Worm (Caenorhabditis elegans) whole organism, early embryonic: ENCODE data around the gene T04C12.11.

ENCODE experiments used
- B0310.2 ChIP-seq: sonication (generic microtip); optimal IDR thresholded peaks from 2 replicates; lab custom pipeline; 2016; ENCODE audit warnings: mild to moderate bottlenecking, missing genetic modification characterization, missing compliant biosample characterization
- F13C5.2 ChIP-seq: sonication (generic microtip); optimal IDR thresholded peaks from 2 replicates; lab custom pipeline; 2017; ENCODE audit warnings: mild to moderate bottlenecking, missing genetic modification characterization, inconsistent platforms, missing compliant biosample characterization
- aly-1 ChIP-seq: sonication (generic microtip); optimal IDR thresholded peaks from 2 replicates; lab custom pipeline; 2016; ENCODE audit warnings: missing genetic modification characterization, missing compliant biosample characterization
- ama-1 ChIP-seq: fragments of 150-350 bp; optimal IDR thresholded peaks from 2 replicates; lab custom pipeline; 2014
- ceh-13 ChIP-seq: fragments of 200-800 bp; sonication (Bioruptor generic); optimal IDR thresholded peaks from 2 replicates; lab custom pipeline; 2018; ENCODE audit warnings: mild to moderate bottlenecking, missing genetic modification characterization, missing compliant biosample characterization
- ceh-36 ChIP-seq: sonication (generic microtip); optimal IDR thresholded peaks from 2 replicates; lab custom pipeline; 2016; ENCODE audit warnings: missing genetic modification characterization, inconsistent platforms, missing compliant biosample characterization
- ets-7 ChIP-seq: sonication (generic microtip); optimal IDR thresholded peaks from 2 replicates; lab custom pipeline; 2016; ENCODE audit warnings: missing genotype, missing genetic modification characterization, missing compliant biosample characterization
- flt-1 ChIP-seq: fragments of 200-800 bp; sonication (Bioruptor generic); IDR thresholded peaks from 2 replicates; pipeline ENCODE4 v1.3.6; 2022; ENCODE audit warnings: missing genetic modification characterization, missing compliant biosample characterization
- hmbx-1 ChIP-seq: sonication (generic microtip); optimal IDR thresholded peaks from 2 replicates; lab custom pipeline; 2016; ENCODE audit warnings: mild to moderate bottlenecking, missing genetic modification characterization, missing compliant biosample characterization
- hmg-4 ChIP-seq: fragments of 200-800 bp; sonication (Bioruptor generic); optimal IDR thresholded peaks from 2 replicates; lab custom pipeline; 2018; ENCODE audit warnings: mild to moderate bottlenecking, missing genetic modification characterization, missing compliant biosample characterization
- hnd-1 ChIP-seq: sonication (generic microtip); optimal IDR thresholded peaks from 2 replicates; lab custom pipeline; 2016; ENCODE audit warnings: missing genetic modification characterization, missing compliant biosample characterization
- pes-1 ChIP-seq: fragments of 200-800 bp; sonication (Bioruptor generic); IDR thresholded peaks from 2 replicates; pipeline ENCODE4 v1.3.6; 2022; ENCODE audit warnings: missing genetic modification reagents, missing genetic modification characterization, missing compliant biosample characterization
- scrt-1 ChIP-seq: fragments of 200-800 bp; sonication (Bioruptor generic); IDR thresholded peaks from 2 replicates; pipeline ENCODE4 v1.3.6; 2022; ENCODE audit warnings: missing genetic modification characterization, missing compliant biosample characterization
- sea-1 ChIP-seq: fragments of 200-800 bp; sonication (Bioruptor generic); conservative IDR thresholded peaks from 2 replicates; pipeline ENCODE4 v1.3.6; 2022; ENCODE audit warnings: missing genetic modification characterization, missing compliant biosample characterization
- tbx-11 ChIP-seq: fragments of 200-800 bp; sonication (Bioruptor generic); IDR thresholded peaks from 2 replicates; pipeline ENCODE4 v1.3.6; 2022; ENCODE audit warnings: missing genetic modification characterization, missing compliant biosample characterization
- tbx-37 ChIP-seq: fragments of 200-800 bp; sonication (Bioruptor generic); conservative IDR thresholded peaks from 2 replicates; pipeline ENCODE4 v1.3.6; 2022; ENCODE audit warnings: missing genetic modification reagents, missing genetic modification characterization, missing compliant biosample characterization
- tra-4 ChIP-seq: sonication (generic microtip); optimal IDR thresholded peaks from 2 replicates; lab custom pipeline; 2017; ENCODE audit warnings: missing genetic modification characterization, missing compliant biosample characterization

Gene T04C12.11

ce11 chrV:11041499-11041898 lies 18.6 kb downstream of the T04C12.11 start, which contains the start of gene C45B11.5:
TSS of gene C45B11.5 (plus strand) at chrV:11041799.
- TF ChIP-seq B0310.2 (tag; lab: Kevin White, UChicago) (no peak), ceh-13 (GFP tag; lab: Kevin White, UChicago) (no peak), tra-4 (tag; lab: Kevin White, UChicago) (no peak), hnd-1 (tag; lab: Kevin White, UChicago) (no peak), tbx-11 (GFP tag; lab: Robert Waterston, UW) (no peak), hmbx-1 (tag; lab: Kevin White, UChicago) (no peak), tbx-37 (no peak), ceh-36 (tag; lab: Kevin White, UChicago) (no peak), scrt-1 (no peak), ama-1 (lab: Kevin White, UChicago) (no peak), pes-1 (GFP tag; lab: Robert Waterston, UW) (no peak), flt-1 (no peak), aly-1 (tag; lab: Kevin White, UChicago) (no peak), F13C5.2 (tag; lab: Kevin White, UChicago) (no peak), ets-7 (tag; lab: Kevin White, UChicago) (no peak), hmg-4 (GFP tag; lab: Kevin White, UChicago) (no peak), sea-1 (GFP tag; lab: Robert Waterston, UW) (no peak)

ce11 chrV:11040473-11040872 lies 19.6 kb downstream of the T04C12.11 start, which contains the start of gene C45B11.8:
TSS of gene C45B11.8 (plus strand) at chrV:11040773.
- TF ChIP-seq tbx-11 (GFP tag; lab: Robert Waterston, UW) (no peak), tbx-37 (no peak), F13C5.2 (tag; lab: Kevin White, UChicago) (no peak), hmg-4 (GFP tag; lab: Kevin White, UChicago) (no peak), scrt-1 (no peak), ceh-36 (tag; lab: Kevin White, UChicago) (no peak), ceh-13 (GFP tag; lab: Kevin White, UChicago) (no peak), tra-4 (tag; lab: Kevin White, UChicago) (no peak), aly-1 (tag; lab: Kevin White, UChicago) (no peak), flt-1 (no peak), B0310.2 (tag; lab: Kevin White, UChicago) (no peak), sea-1 (GFP tag; lab: Robert Waterston, UW) (no peak), ets-7 (tag; lab: Kevin White, UChicago) (no peak), pes-1 (GFP tag; lab: Robert Waterston, UW) (no peak), ama-1 (lab: Kevin White, UChicago) (no peak), hmbx-1 (tag; lab: Kevin White, UChicago) (no peak), hnd-1 (tag; lab: Kevin White, UChicago) (no peak)

- no peak for TF ChIP-seq tra-4 (tag; lab: Kevin White, UChicago)
- no peak for TF ChIP-seq tbx-37
- no peak for TF ChIP-seq ets-7 (tag; lab: Kevin White, UChicago)
- TF ChIP-seq hnd-1 (tag; lab: Kevin White, UChicago) = no peak
- no peak for TF ChIP-seq hmbx-1 (tag; lab: Kevin White, UChicago)
- TF ChIP-seq aly-1 (tag; lab: Kevin White, UChicago) = no peak
- no peak for TF ChIP-seq B0310.2 (tag; lab: Kevin White, UChicago)
- TF ChIP-seq hmg-4 (GFP tag; lab: Kevin White, UChicago) = no peak
Observed at ce11 chrV:11040020-11040419, 20.1 kb downstream of the T04C12.11 start, which contains the start of gene C45B11.9. TSS of gene C45B11.9 (plus strand) at chrV:11040320.

- no peak for TF ChIP-seq sea-1 (GFP tag; lab: Robert Waterston, UW)
- TF ChIP-seq hmbx-1 (tag; lab: Kevin White, UChicago) = no peak
- peak; percentile 25 for TF ChIP-seq hnd-1 (tag; lab: Kevin White, UChicago)
- TF ChIP-seq hmg-4 (GFP tag; lab: Kevin White, UChicago) = no peak
- peak; percentile 82 for TF ChIP-seq F13C5.2 (tag; lab: Kevin White, UChicago)
- TF ChIP-seq ceh-13 (GFP tag; lab: Kevin White, UChicago) = peak; percentile 25
- TF ChIP-seq ama-1 (lab: Kevin White, UChicago) = no peak
- TF ChIP-seq ceh-36 (tag; lab: Kevin White, UChicago) = no peak
- TF ChIP-seq tbx-37 = 0 out of 2 replicates have a peak, but pooled peaks have one; percentile 22
- no peak for TF ChIP-seq pes-1 (GFP tag; lab: Robert Waterston, UW)
- TF ChIP-seq tra-4 (tag; lab: Kevin White, UChicago) = no peak
- TF ChIP-seq tbx-11 (GFP tag; lab: Robert Waterston, UW) = no peak
- TF ChIP-seq B0310.2 (tag; lab: Kevin White, UChicago) = peak; percentile 38
- no peak for TF ChIP-seq scrt-1
- TF ChIP-seq flt-1 = no peak
- TF ChIP-seq ets-7 (tag; lab: Kevin White, UChicago) = peak; percentile 74
- TF ChIP-seq aly-1 (tag; lab: Kevin White, UChicago) = no peak
Observed at ce11 chrV:11039379-11039954, 20.6 kb downstream of the T04C12.11 start, which contains the start of gene pak-2. TSS of gene pak-2 (minus strand) at chrV:11039429.

ce11 chrV:11034748-11035147 lies 25.3 kb downstream of the T04C12.11 start, which contains the start of gene pptr-2:
TSS of gene pptr-2 (minus strand) at chrV:11034931.
- no peak for TF ChIP-seq sea-1 (GFP tag; lab: Robert Waterston, UW)
- TF ChIP-seq hmg-4 (GFP tag; lab: Kevin White, UChicago) = no peak
- no peak for TF ChIP-seq hnd-1 (tag; lab: Kevin White, UChicago)
- TF ChIP-seq hmbx-1 (tag; lab: Kevin White, UChicago) = no peak
- TF ChIP-seq ets-7 (tag; lab: Kevin White, UChicago) = no peak
- no peak for TF ChIP-seq F13C5.2 (tag; lab: Kevin White, UChicago)
- no peak for TF ChIP-seq ceh-13 (GFP tag; lab: Kevin White, UChicago)
- TF ChIP-seq flt-1 = no peak
- TF ChIP-seq scrt-1 = no peak
- no peak for TF ChIP-seq tra-4 (tag; lab: Kevin White, UChicago)
- no peak for TF ChIP-seq aly-1 (tag; lab: Kevin White, UChicago)
- no peak for TF ChIP-seq ceh-36 (tag; lab: Kevin White, UChicago)
- no peak for TF ChIP-seq pes-1 (GFP tag; lab: Robert Waterston, UW)
- TF ChIP-seq tbx-37 = no peak
- TF ChIP-seq B0310.2 (tag; lab: Kevin White, UChicago) = no peak
- TF ChIP-seq ama-1 (lab: Kevin White, UChicago) = no peak
- no peak for TF ChIP-seq tbx-11 (GFP tag; lab: Robert Waterston, UW)

- TF ChIP-seq flt-1 = no peak
- TF ChIP-seq scrt-1 = no peak
- TF ChIP-seq pes-1 (GFP tag; lab: Robert Waterston, UW) = no peak
- TF ChIP-seq tbx-11 (GFP tag; lab: Robert Waterston, UW) = no peak
- no peak for TF ChIP-seq hmg-4 (GFP tag; lab: Kevin White, UChicago)
- TF ChIP-seq hnd-1 (tag; lab: Kevin White, UChicago) = no peak
- TF ChIP-seq sea-1 (GFP tag; lab: Robert Waterston, UW) = no peak
Observed at ce11 chrV:11033241-11033640, 26.8 kb downstream of the T04C12.11 start.
